Worm (Caenorhabditis elegans) whole organism, young adult: Measurements from ENCODE around the gene gei-15.

ENCODE experiments used
- B0035.1 ChIP-seq: sonication (generic microtip); optimal IDR thresholded peaks from 2 replicates; lab custom pipeline; 2016; ENCODE audit warnings: missing genetic modification characterization, mild to moderate bottlenecking, missing compliant biosample characterization, missing genotype, missing genetic modification reagents
- D2030.7 ChIP-seq: fragments of 200-800 bp; sonication (Bioruptor generic); IDR thresholded peaks from 2 replicates; pipeline ENCODE4 v1.3.6; 2022; ENCODE audit warnings: missing genetic modification reagents, missing genetic modification characterization, missing compliant biosample characterization
- F49E8.2 ChIP-seq: sonication (generic microtip); optimal IDR thresholded peaks from 3 replicates; lab custom pipeline; 2017; ENCODE audit warnings: missing genetic modification characterization, mild to moderate bottlenecking, missing compliant biosample characterization, antibody characterized with exemption, moderate library complexity; ENCODE audit not compliant: insufficient read depth
- F52B5.7 ChIP-seq: sonication (generic microtip); optimal IDR thresholded peaks from 2 replicates; lab custom pipeline; 2016; ENCODE audit warnings: mild to moderate bottlenecking, missing genetic modification characterization, missing compliant biosample characterization
- F57A8.1 ChIP-seq: fragments of 200-800 bp; sonication (Bioruptor generic); optimal IDR thresholded peaks from 2 replicates; lab custom pipeline; 2018; ENCODE audit warnings: mild to moderate bottlenecking, missing genetic modification characterization, moderate library complexity, missing compliant biosample characterization
- F57C9.4 ChIP-seq: sonication (generic microtip); optimal IDR thresholded peaks from 2 replicates; lab custom pipeline; 2017; ENCODE audit warnings: mild to moderate bottlenecking, missing genetic modification characterization, missing compliant biosample characterization
- T07F8.4 ChIP-seq: sonication (generic microtip); optimal IDR thresholded peaks from 2 replicates; lab custom pipeline; 2016; ENCODE audit warnings: mild to moderate bottlenecking, missing genetic modification characterization, moderate library complexity, missing compliant biosample characterization
- Y53G8AR.9 ChIP-seq: fragments of 200-800 bp; sonication (Bioruptor generic); conservative IDR thresholded peaks from 2 replicates; pipeline ENCODE4 v1.3.6; 2022; ENCODE audit warnings: missing genetic modification reagents, missing genetic modification characterization, missing compliant biosample characterization
- ZK185.1 ChIP-seq: sonication (generic microtip); optimal IDR thresholded peaks from 2 replicates; lab custom pipeline; 2016; ENCODE audit warnings: mild to moderate bottlenecking, missing genetic modification characterization, missing compliant biosample characterization; ENCODE audit not compliant: poor library complexity, severe bottlenecking
- akir-1 ChIP-seq: fragments of 200-800 bp; sonication (Bioruptor generic); optimal IDR thresholded peaks from 2 replicates; lab custom pipeline; 2018; ENCODE audit warnings: mild to moderate bottlenecking, missing genetic modification characterization, moderate library complexity, missing compliant biosample characterization
- aptf-3 ChIP-seq: fragments of 200-800 bp; sonication (Bioruptor generic); IDR thresholded peaks from 2 replicates; pipeline ENCODE4 v1.3.6; 2022; ENCODE audit warnings: missing genetic modification characterization, missing compliant biosample characterization
- atf-7 ChIP-seq: sonication (generic microtip); optimal IDR thresholded peaks from 2 replicates; lab custom pipeline; 2017; ENCODE audit warnings: mild to moderate bottlenecking, missing genetic modification characterization, missing compliant biosample characterization
- attf-3 ChIP-seq: fragments of 200-800 bp; sonication (Bioruptor generic); conservative IDR thresholded peaks from 2 replicates; pipeline ENCODE4 v1.3.6; 2022; ENCODE audit warnings: missing genetic modification reagents, missing genetic modification characterization, missing compliant biosample characterization
- ccch-3 ChIP-seq: fragments of 200-800 bp; sonication (Bioruptor generic); optimal IDR thresholded peaks from 2 replicates; lab custom pipeline; 2018; ENCODE audit warnings: mild to moderate bottlenecking, missing genetic modification characterization, missing compliant biosample characterization
- cebp-1 ChIP-seq, 2 experiments: fragments of 200-800 bp in 1 of 2; sonication (Bioruptor generic) in 1 of 2; sonication (generic microtip) in 1 of 2; IDR thresholded peaks in 1 of 2; optimal IDR thresholded peaks in 1 of 2; 2 replicates each; pipeline versions ENCODE4 v1.3.6 to Lab custom; 2017 to 2022; ENCODE audit warnings: missing compliant biosample characterization in 2 of 2, missing genetic modification characterization in 2 of 2, mild to moderate bottlenecking in 1 of 2, missing genetic modification reagents in 1 of 2, moderate library complexity in 1 of 2
- ceh-27 ChIP-seq: fragments of 200-800 bp; sonication (Bioruptor generic); optimal IDR thresholded peaks from 2 replicates; lab custom pipeline; 2018; ENCODE audit warnings: mild to moderate bottlenecking, missing genetic modification characterization, moderate library complexity, missing compliant biosample characterization
- ceh-79 ChIP-seq: sonication (generic microtip); optimal IDR thresholded peaks from 2 replicates; lab custom pipeline; 2017; ENCODE audit warnings: mild to moderate bottlenecking, missing genetic modification characterization, missing compliant biosample characterization
- dpff-1 ChIP-seq: sonication (generic microtip); optimal IDR thresholded peaks from 2 replicates; lab custom pipeline; 2017; ENCODE audit warnings: mild to moderate bottlenecking, missing genetic modification characterization, missing compliant biosample characterization
- dpl-1 ChIP-seq: fragments of 150-350 bp; optimal IDR thresholded peaks from 2 replicates; lab custom pipeline; 2014; ENCODE audit warnings: missing biosample characterization, missing genetic modification reagents, missing genetic modification characterization
- ekl-4 ChIP-seq: fragments of 200-800 bp; sonication (Bioruptor generic); IDR thresholded peaks from 2 replicates; pipeline ENCODE4 v1.3.6; 2022; ENCODE audit warnings: missing genetic modification reagents, missing genetic modification characterization, missing compliant biosample characterization
- ets-4 ChIP-seq: fragments of 200-800 bp; sonication (Bioruptor generic); optimal IDR thresholded peaks from 2 replicates; lab custom pipeline; 2018; ENCODE audit warnings: mild to moderate bottlenecking, missing genetic modification characterization, missing compliant biosample characterization
- fkh-3 ChIP-seq: sonication (generic microtip); optimal IDR thresholded peaks from 2 replicates; lab custom pipeline; 2016; ENCODE audit warnings: mild to moderate bottlenecking, missing genetic modification characterization, missing compliant biosample characterization
- hmg-20 ChIP-seq: fragments of 200-800 bp; sonication (Bioruptor generic); IDR thresholded peaks from 2 replicates; pipeline ENCODE4 v1.3.6; 2022; ENCODE audit warnings: missing genetic modification reagents, missing genetic modification characterization, missing compliant biosample characterization
- hsf-1 ChIP-seq: fragments of 200-800 bp; sonication (Bioruptor generic); IDR thresholded peaks from 2 replicates; pipeline ENCODE4 v1.3.6; 2022; ENCODE audit warnings: missing genetic modification reagents, missing genetic modification characterization, missing compliant biosample characterization
- let-526 ChIP-seq: fragments of 200-800 bp; sonication (Bioruptor generic); IDR thresholded peaks from 2 replicates; pipeline ENCODE4 v1.3.6; 2022; ENCODE audit warnings: missing genetic modification reagents, missing genetic modification characterization, missing compliant biosample characterization
- lsl-1 ChIP-seq: fragments of 200-800 bp; sonication (Bioruptor generic); optimal IDR thresholded peaks from 2 replicates; lab custom pipeline; 2018; ENCODE audit warnings: mild to moderate bottlenecking, missing genetic modification characterization, moderate library complexity, missing compliant biosample characterization
- madf-10 ChIP-seq: sonication (generic microtip); optimal IDR thresholded peaks from 2 replicates; lab custom pipeline; 2016; ENCODE audit warnings: mild to moderate bottlenecking, missing genetic modification characterization, missing compliant biosample characterization
- mcd-1 ChIP-seq: fragments of 200-800 bp; sonication (Bioruptor generic); IDR thresholded peaks from 2 replicates; pipeline ENCODE4 v1.3.6; 2022; ENCODE audit warnings: missing genetic modification reagents, missing genetic modification characterization, missing compliant biosample characterization
- mel-28 ChIP-seq: sonication (generic microtip); optimal IDR thresholded peaks from 2 replicates; lab custom pipeline; 2016; ENCODE audit warnings: borderline replicate concordance, mild to moderate bottlenecking, missing genetic modification characterization, missing compliant biosample characterization
- nfyb-1 ChIP-seq: fragments of 200-800 bp; sonication (Bioruptor generic); IDR thresholded peaks from 2 replicates; pipeline ENCODE4 v1.3.6; 2022; ENCODE audit warnings: missing genetic modification reagents, missing genetic modification characterization, missing compliant biosample characterization
- nhr-179 ChIP-seq: sonication (generic microtip); optimal IDR thresholded peaks from 2 replicates; lab custom pipeline; 2016; ENCODE audit warnings: mild to moderate bottlenecking, missing genetic modification characterization, missing compliant biosample characterization
- nhr-27 ChIP-seq: fragments of 200-800 bp; sonication (Bioruptor generic); optimal IDR thresholded peaks from 2 replicates; lab custom pipeline; 2018; ENCODE audit warnings: mild to moderate bottlenecking, missing genetic modification characterization, moderate library complexity, missing compliant biosample characterization
- nhr-80 ChIP-seq: sonication (generic microtip); optimal IDR thresholded peaks from 2 replicates; lab custom pipeline; 2016; ENCODE audit warnings: missing genetic modification characterization, missing compliant biosample characterization
- nhr-90 ChIP-seq: sonication (generic microtip); optimal IDR thresholded peaks from 2 replicates; lab custom pipeline; 2016; ENCODE audit warnings: missing genotype, mild to moderate bottlenecking, missing genetic modification characterization, missing compliant biosample characterization
- pha-4 ChIP-seq: fragments of 150-350 bp; sonication (generic microtip); optimal IDR thresholded peaks from 2 replicates; lab custom pipeline; 2014; ENCODE audit warnings: missing biosample characterization, missing genetic modification reagents, missing genetic modification characterization
- repo-1 ChIP-seq: sonication (generic microtip); optimal IDR thresholded peaks from 2 replicates; lab custom pipeline; 2017; ENCODE audit warnings: mild to moderate bottlenecking, missing genetic modification characterization, missing compliant biosample characterization
- unc-62 ChIP-seq: fragments of 150-350 bp; optimal IDR thresholded peaks from 2 replicates; lab custom pipeline; 2014; ENCODE audit warnings: missing biosample characterization, missing genetic modification reagents, missing genetic modification characterization
- ztf-26 ChIP-seq: sonication (generic microtip); optimal IDR thresholded peaks from 2 replicates; lab custom pipeline; 2017; ENCODE audit warnings: missing genetic modification characterization, missing compliant biosample characterization
- ztf-3 ChIP-seq: fragments of 200-800 bp; sonication (Bioruptor generic); optimal IDR thresholded peaks from 2 replicates; lab custom pipeline; 2018; ENCODE audit warnings: mild to moderate bottlenecking, missing genetic modification characterization, missing compliant biosample characterization

Gene gei-15

ce11 chrX:6790986-6791385 is 32.1 kb downstream of the gei-15 start, which contains the start of gene asp-3:
Gene asp-3, plus strand, starts transcription at chrX:6791064.
- TF ChIP-seq ztf-3 (GFP tag; lab: Kevin White, UChicago) (no peak), F52B5.7 (tag; lab: Kevin White, UChicago) (no peak), D2030.7 (GFP tag; lab: Robert Waterston, UW) (no peak), attf-3 (GFP tag; lab: Robert Waterston, UW) (no peak), B0035.1 (tag; lab: Kevin White, UChicago) (no peak), mel-28 (tag; lab: Kevin White, UChicago) (no peak), mcd-1 (GFP tag; lab: Robert Waterston, UW) (no peak), pha-4 (tag; lab: Kevin White, UChicago) (no peak), unc-62 (no peak), akir-1 (GFP tag; lab: Kevin White, UChicago) (no peak), fkh-3 (tag; lab: Kevin White, UChicago) (no peak), repo-1 (tag; lab: Kevin White, UChicago) (no peak), F57C9.4 (tag; lab: Kevin White, UChicago) (no peak), F57A8.1 (no peak), ZK185.1 (tag; lab: Kevin White, UChicago) (no peak), dpff-1 (tag; lab: Kevin White, UChicago) (no peak)

ce11 chrX:6790457-6790856 is 32.6 kb downstream of the gei-15 start:
- no peak for TF ChIP-seq nfyb-1 (GFP tag; lab: Robert Waterston, UW)
- peak; percentile 50; the same call in 1 of the 2 replicates for TF ChIP-seq hsf-1 (GFP tag; lab: Robert Waterston, UW)
- TF ChIP-seq, all 124 proteins: peak for 1

ce11 chrX:6788965-6789573 is 34.0 kb downstream of the gei-15 start, which contains the start of gene sgca-1:
Gene sgca-1, minus strand, starts transcription at chrX:6789548.
- TF ChIP-seq nhr-80 (tag; lab: Kevin White, UChicago) (peak; percentile 78), ekl-4 (GFP tag; lab: Robert Waterston, UW) (no peak), dpff-1 (tag; lab: Kevin White, UChicago) (no peak), madf-10 (tag; lab: Kevin White, UChicago) (no peak), nhr-27 (no peak), atf-7 (tag; lab: Kevin White, UChicago) (peak; percentile 10), dpl-1 (GFP tag; lab: Kevin White, UChicago) (no peak), cebp-1 (GFP tag; IDR thresholded peaks at IDR 0.05; lab: Robert Waterston, UW) (0 out of 2 replicates have a peak, but pooled peaks have one; percentile 10), cebp-1 (tag; optimal IDR thresholded peaks at IDR 0.05; lab: Kevin White, UChicago) (peak; percentile 74), ccch-3 (no peak), aptf-3 (GFP tag; lab: Robert Waterston, UW) (no peak), ceh-27 (no peak), nhr-90 (tag; lab: Kevin White, UChicago) (peak; percentile 36), ets-4 (peak; percentile 74)

- TF ChIP-seq nhr-80 (tag; lab: Kevin White, UChicago) (peak; percentile 55), ztf-26 (tag; lab: Kevin White, UChicago) (no peak)
Observed at ce11 chrX:6784181-6784580, 38.9 kb downstream of the gei-15 start, which contains the start of gene bgal-2. Gene bgal-2, plus strand, starts transcription at chrX:6784411.

ce11 chrX:6782857-6783256 is 40.2 kb downstream of the gei-15 start, which contains the start of gene idpp-6:
Gene idpp-6, plus strand, starts transcription at chrX:6783157.
- TF ChIP-seq hmg-20: no peak
- no peak for TF ChIP-seq nhr-179 (tag; lab: Kevin White, UChicago)
- TF ChIP-seq Y53G8AR.9 (GFP tag; lab: Robert Waterston, UW): no peak
- TF ChIP-seq ceh-79: no peak
- TF ChIP-seq T07F8.4 (tag; lab: Kevin White, UChicago): no peak
- no peak for TF ChIP-seq let-526
- no peak for TF ChIP-seq ekl-4 (GFP tag; lab: Robert Waterston, UW)
- no peak for TF ChIP-seq lsl-1 (GFP tag; lab: Kevin White, UChicago)
- no peak for TF ChIP-seq F49E8.2 (tag; lab: Kevin White, UChicago)
